Fruit fly (Drosophila melanogaster) whole organism, embryonic: ENCODE results near the gene Ptp10D.

Experiments
- Asciz ChIP-seq: fragments of 200-800 bp; sonication (Bioruptor generic); optimal IDR thresholded peaks from 2 replicates; lab custom pipeline; 2017; ENCODE audit warnings: missing biosample characterization, mild to moderate bottlenecking, missing genetic modification characterization, missing genetic modification reagents
- Bdp1 ChIP-seq: fragments of 200-800 bp; sonication (Bioruptor generic); optimal IDR thresholded peaks from 3 replicates; lab custom pipeline; 2016; ENCODE audit warnings: missing biosample characterization, missing genetic modification characterization
- CG10274 ChIP-seq: fragments of 200-800 bp; sonication (Bioruptor generic); optimal IDR thresholded peaks from 3 replicates; lab custom pipeline; 2017; ENCODE audit warnings: missing biosample characterization, mild to moderate bottlenecking, missing genetic modification characterization
- CG10431 ChIP-seq: fragments of 200-800 bp; sonication (Bioruptor generic); optimal IDR thresholded peaks from 3 replicates; lab custom pipeline; 2018; ENCODE audit warnings: missing biosample characterization, mild to moderate bottlenecking, missing genetic modification characterization
- CG11696 ChIP-seq: fragments of 200-800 bp; sonication (Bioruptor generic); IDR thresholded peaks from 2 replicates; pipeline ENCODE4 v1.3.6; 2022; ENCODE audit warnings: missing biosample characterization, missing genetic modification characterization
- CG12071 ChIP-seq: fragments of 200-800 bp; sonication (Bioruptor generic); optimal IDR thresholded peaks from 3 replicates; lab custom pipeline; 2018; ENCODE audit warnings: missing biosample characterization, mild to moderate bottlenecking, missing genetic modification characterization
- CG12155 ChIP-seq: fragments of 200-800 bp; sonication (Bioruptor generic); optimal IDR thresholded peaks from 3 replicates; lab custom pipeline; 2016; ENCODE audit warnings: missing biosample characterization, missing genetic modification characterization
- CG13296 ChIP-seq: fragments of 200-800 bp; sonication (Bioruptor generic); optimal IDR thresholded peaks from 3 replicates; lab custom pipeline; 2018; ENCODE audit warnings: missing biosample characterization, mild to moderate bottlenecking, missing genetic modification characterization
- CG13624 ChIP-seq: fragments of 200-800 bp; sonication (Bioruptor generic); optimal IDR thresholded peaks from 2 replicates; lab custom pipeline; 2016; ENCODE audit warnings: missing biosample characterization, missing genetic modification characterization
- CG14710 ChIP-seq: fragments of 200-800 bp; sonication (Bioruptor generic); optimal IDR thresholded peaks from 3 replicates; lab custom pipeline; 2019; ENCODE audit warnings: missing biosample characterization, mild to moderate bottlenecking, missing genetic modification characterization, moderate library complexity
- CG18476 ChIP-seq: fragments of 200-800 bp; sonication (Bioruptor generic); optimal IDR thresholded peaks from 2 replicates; lab custom pipeline; 2016; ENCODE audit warnings: missing biosample characterization, mild to moderate bottlenecking, missing genetic modification characterization
- CG31388 ChIP-seq: fragments of 200-800 bp; sonication (Bioruptor generic); optimal IDR thresholded peaks from 2 replicates; lab custom pipeline; 2016; ENCODE audit warnings: missing biosample characterization, missing genetic modification characterization
- CG32532 ChIP-seq: fragments of 200-800 bp; sonication (Bioruptor generic); IDR thresholded peaks from 2 replicates; pipeline ENCODE4 v1.3.6; 2022; ENCODE audit warnings: missing biosample characterization, missing genetic modification characterization
- CG32772 ChIP-seq: fragments of 200-800 bp; sonication (Bioruptor generic); IDR thresholded peaks from 2 replicates; pipeline ENCODE4 v1.3.6; 2022; ENCODE audit warnings: missing biosample characterization, missing genetic modification characterization
- CG3838 ChIP-seq: fragments of 200-800 bp; sonication (Bioruptor generic); optimal IDR thresholded peaks from 3 replicates; lab custom pipeline; 2016; ENCODE audit warnings: missing biosample characterization, missing genetic modification characterization
- CG4360 ChIP-seq: fragments of 200-800 bp; sonication (Bioruptor generic); IDR thresholded peaks from 2 replicates; pipeline ENCODE4 v1.3.6; 2022; ENCODE audit warnings: missing biosample characterization, missing genetic modification characterization
- CG6654 ChIP-seq: fragments of 200-800 bp; sonication (Bioruptor generic); optimal IDR thresholded peaks from 2 replicates; lab custom pipeline; 2017; ENCODE audit warnings: missing biosample characterization, mild to moderate bottlenecking, missing genetic modification characterization
- CG8359 ChIP-seq: fragments of 200-800 bp; sonication (Bioruptor generic); optimal IDR thresholded peaks from 2 replicates; lab custom pipeline; 2017; ENCODE audit warnings: missing biosample characterization, mild to moderate bottlenecking, missing genetic modification characterization, borderline replicate concordance
- E2f2 ChIP-seq: fragments of 200-800 bp; sonication (Bioruptor generic); IDR thresholded peaks from 2 replicates; pipeline ENCODE4 v1.3.6; 2022; ENCODE audit warnings: missing biosample characterization, missing genetic modification characterization
- GATAe ChIP-seq: fragments of 200-800 bp; sonication (Bioruptor generic); conservative IDR thresholded peaks from 2 replicates; pipeline ENCODE4 v1.3.6; 2022; ENCODE audit warnings: missing biosample characterization, missing genetic modification characterization
- HLH3B ChIP-seq: fragments of 200-800 bp; sonication (Bioruptor generic); IDR thresholded peaks from 2 replicates; pipeline ENCODE4 v1.3.6; 2022; ENCODE audit warnings: missing biosample characterization, missing genetic modification characterization
- Hand ChIP-seq: fragments of 200-800 bp; sonication (Bioruptor generic); optimal IDR thresholded peaks from 2 replicates; lab custom pipeline; 2017; ENCODE audit warnings: mild to moderate bottlenecking, missing biosample characterization, missing genetic modification reagents, missing genetic modification characterization
- Hr78 ChIP-seq, 2 experiments: fragments of 200-800 bp in 1 of 2; fragments of >200 bp in 1 of 2; sonication (Bioruptor generic) in 1 of 2; optimal IDR thresholded peaks; 2 replicates each; lab custom pipeline; 2017 to 2019; ENCODE audit warnings: missing biosample characterization in 2 of 2, missing genetic modification characterization in 2 of 2, mild to moderate bottlenecking in 1 of 2, moderate library complexity in 1 of 2
- NK7.1 ChIP-seq: fragments of 200-800 bp; sonication (Bioruptor generic); optimal IDR thresholded peaks from 3 replicates; lab custom pipeline; 2016; ENCODE audit warnings: missing biosample characterization, missing genetic modification characterization
- Neu2 ChIP-seq: fragments of 200-800 bp; sonication (Bioruptor generic); optimal IDR thresholded peaks from 3 replicates; lab custom pipeline; 2016; ENCODE audit warnings: missing biosample characterization, missing genetic modification characterization, borderline replicate concordance
- Nf-YA ChIP-seq: fragments of 200-800 bp; sonication (Bioruptor generic); IDR thresholded peaks from 2 replicates; pipeline ENCODE4 v1.3.6; 2022; ENCODE audit warnings: missing biosample characterization, missing genetic modification characterization
- Vsx1 ChIP-seq: fragments of 200-800 bp; sonication (Bioruptor generic); optimal IDR thresholded peaks from 2 replicates; lab custom pipeline; 2017; ENCODE audit warnings: missing biosample characterization, mild to moderate bottlenecking, missing genetic modification characterization, missing genetic modification reagents
- Xbp1 ChIP-seq: fragments of 200-800 bp; sonication (Bioruptor generic); optimal IDR thresholded peaks from 3 replicates; lab custom pipeline; 2016; ENCODE audit warnings: missing biosample characterization, mild to moderate bottlenecking, missing genetic modification characterization
- ap ChIP-seq: fragments of 200-800 bp; sonication (Bioruptor generic); IDR thresholded peaks from 2 replicates; pipeline ENCODE4 v1.3.6; 2022; ENCODE audit warnings: missing biosample characterization, missing genetic modification characterization
- cas ChIP-seq: fragments of 200-800 bp; sonication (Bioruptor generic); IDR thresholded peaks from 2 replicates; pipeline ENCODE4 v1.3.6; 2022; ENCODE audit warnings: missing biosample characterization, missing genetic modification characterization
- caup ChIP-seq: fragments of 200-800 bp; sonication (Bioruptor generic); optimal IDR thresholded peaks from 3 replicates; lab custom pipeline; 2017; ENCODE audit warnings: missing biosample characterization, mild to moderate bottlenecking, missing genetic modification characterization, moderate library complexity; ENCODE audit not compliant: severe bottlenecking
- chn ChIP-seq: fragments of 200-800 bp; sonication (Bioruptor generic); optimal IDR thresholded peaks from 2 replicates; lab custom pipeline; 2016; ENCODE audit warnings: missing biosample characterization, missing genetic modification characterization
- corto ChIP-seq: fragments of 200-800 bp; sonication (Bioruptor generic); optimal IDR thresholded peaks from 2 replicates; lab custom pipeline; 2016; ENCODE audit warnings: missing biosample characterization, mild to moderate bottlenecking, missing genetic modification characterization, moderate library complexity
- danr ChIP-seq: fragments of 200-800 bp; sonication (Bioruptor generic); IDR thresholded peaks from 2 replicates; pipeline ENCODE4 v1.3.6; 2022; ENCODE audit warnings: missing biosample characterization, missing genetic modification characterization
- dimm ChIP-seq: fragments of 200-800 bp; sonication (Bioruptor generic); IDR thresholded peaks from 2 replicates; pipeline ENCODE4 v1.3.6; 2022; ENCODE audit warnings: missing biosample characterization, missing genetic modification characterization
- fd3F ChIP-seq: fragments of 200-800 bp; sonication (Bioruptor generic); optimal IDR thresholded peaks from 2 replicates; lab custom pipeline; 2018; ENCODE audit warnings: missing biosample characterization, mild to moderate bottlenecking, missing genetic modification characterization, moderate library complexity
- gsb ChIP-seq: fragments of 200-800 bp; sonication (Bioruptor generic); IDR thresholded peaks from 2 replicates; pipeline ENCODE4 v1.3.6; 2022; ENCODE audit warnings: missing biosample characterization, missing genetic modification characterization
- gt ChIP-seq: fragments of 200-800 bp; sonication (Bioruptor generic); IDR thresholded peaks from 2 replicates; pipeline ENCODE4 v1.3.6; 2022; ENCODE audit warnings: missing biosample characterization, missing genetic modification characterization
- lilli ChIP-seq: fragments of 200-800 bp; sonication (Bioruptor generic); optimal IDR thresholded peaks from 3 replicates; lab custom pipeline; 2016; ENCODE audit warnings: missing biosample characterization, missing genetic modification characterization
- lmd ChIP-seq: fragments of 200-800 bp; sonication (Bioruptor generic); IDR thresholded peaks from 2 replicates; pipeline ENCODE4 v1.3.6; 2022; ENCODE audit warnings: missing biosample characterization, missing genetic modification characterization
- odd ChIP-seq: fragments of 200-800 bp; sonication (Bioruptor generic); optimal IDR thresholded peaks from 2 replicates; lab custom pipeline; 2017; ENCODE audit warnings: missing biosample characterization, mild to moderate bottlenecking, missing genetic modification characterization
- ro ChIP-seq: fragments of 200-800 bp; sonication (Bioruptor generic); IDR thresholded peaks from 2 replicates; pipeline ENCODE4 v1.3.6; 2022; ENCODE audit warnings: missing biosample characterization, missing genetic modification characterization
- row ChIP-seq: fragments of 200-800 bp; sonication (Bioruptor generic); IDR thresholded peaks from 3 replicates; pipeline ENCODE4 v1.3.6; 2022; ENCODE audit warnings: missing biosample characterization, missing genetic modification characterization
- sima ChIP-seq: fragments of 200-800 bp; sonication (Bioruptor generic); optimal IDR thresholded peaks from 2 replicates; lab custom pipeline; 2016; ENCODE audit warnings: missing biosample characterization, missing genetic modification characterization
- slou ChIP-seq: fragments of 200-800 bp; sonication (Bioruptor generic); optimal IDR thresholded peaks from 3 replicates; lab custom pipeline; 2016; ENCODE audit warnings: missing biosample characterization, missing genetic modification characterization
- slp2 ChIP-seq: fragments of 200-800 bp; sonication (Bioruptor generic); optimal IDR thresholded peaks from 2 replicates; lab custom pipeline; 2016; ENCODE audit warnings: missing biosample characterization, missing genetic modification characterization
- stwl ChIP-seq: fragments of 200-800 bp; sonication (Bioruptor generic); optimal IDR thresholded peaks from 3 replicates; lab custom pipeline; 2018; ENCODE audit warnings: missing biosample characterization, mild to moderate bottlenecking, missing genetic modification characterization, moderate library complexity
- tin ChIP-seq: fragments of 200-800 bp; sonication (Bioruptor generic); optimal IDR thresholded peaks from 3 replicates; lab custom pipeline; 2016; ENCODE audit warnings: missing biosample characterization, missing genetic modification characterization
- tio ChIP-seq: fragments of 200-800 bp; sonication (Bioruptor generic); optimal IDR thresholded peaks from 2 replicates; lab custom pipeline; 2017; ENCODE audit warnings: missing biosample characterization, missing genetic modification characterization, inconsistent platforms
- tx ChIP-seq: fragments of 200-800 bp; sonication (Bioruptor generic); optimal IDR thresholded peaks from 2 replicates; lab custom pipeline; 2016; ENCODE audit warnings: missing biosample characterization, missing genetic modification characterization

Ptp10D gene

DNA sequence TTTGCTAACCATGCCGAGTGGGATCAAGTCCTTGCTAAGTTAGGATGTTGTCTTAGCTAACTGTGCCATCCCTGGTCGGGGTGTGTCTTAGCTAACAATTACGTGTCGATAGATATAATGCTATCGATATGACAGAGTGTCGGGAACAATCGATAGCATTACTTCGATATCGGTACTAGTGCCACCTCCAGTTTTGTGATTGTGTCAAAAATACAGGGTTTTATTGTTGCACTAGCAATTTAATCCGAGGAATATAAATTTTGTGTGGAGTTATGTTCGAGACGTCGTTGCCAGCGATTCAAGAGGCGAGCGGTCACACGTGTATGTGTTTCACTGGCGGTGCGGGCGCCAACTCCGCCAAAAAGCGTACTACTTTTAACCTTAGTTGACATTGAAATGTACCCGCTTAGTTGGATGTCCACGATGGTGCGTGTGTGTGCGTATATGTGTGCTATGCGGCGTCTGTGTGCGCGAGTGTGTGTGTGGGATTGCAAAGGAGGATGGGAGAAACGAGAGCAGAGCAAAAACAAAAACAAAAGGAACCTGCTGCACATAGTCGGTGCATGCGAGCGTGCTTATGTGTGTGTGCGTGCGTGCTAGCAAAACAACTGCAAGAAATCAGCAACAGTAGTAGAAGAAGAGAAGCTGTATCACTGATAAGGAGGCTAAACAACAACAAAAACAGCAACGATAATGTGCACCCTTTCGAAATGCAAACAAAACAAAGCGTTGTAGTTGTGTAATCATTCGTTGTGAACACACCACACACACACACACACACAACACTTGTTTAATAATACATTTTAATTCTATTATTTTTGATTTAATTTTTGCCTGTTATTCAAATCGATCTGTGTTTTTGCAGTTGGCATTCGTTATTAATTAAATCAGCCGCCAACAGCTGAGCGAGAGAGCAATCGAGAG lies 73.4 kb downstream of the Ptp10D start, which contains the start of gene PhKgamma (continued):
- TF ChIP-seq CG31388 (GFP tag; lab: Kevin White, UChicago): no peak
- peak; percentile 70 for TF ChIP-seq stwl (tag; lab: Kevin White, UChicago)
- peak; percentile 61 for TF ChIP-seq CG4360 (GFP tag; lab: Robert Waterston, UW)
- TF ChIP-seq CG18476: no peak
- TF ChIP-seq tio (GFP tag; lab: Kevin White, UChicago): no peak
- no peak for TF ChIP-seq ro
- no peak for TF ChIP-seq fd3F (GFP tag; lab: Kevin White, UChicago)
- no peak for TF ChIP-seq CG8359 (GFP tag; lab: Kevin White, UChicago)
- TF ChIP-seq CG12155: peak; percentile 37
- TF ChIP-seq CG6654 (GFP tag; lab: Kevin White, UChicago): no peak
- TF ChIP-seq sima: no peak
- no peak for TF ChIP-seq NK7.1
- no peak for TF ChIP-seq HLH3B (GFP tag; lab: Robert Waterston, UW)
- no peak for TF ChIP-seq lilli (GFP tag; lab: Kevin White, UChicago)
- peak; percentile 33 for TF ChIP-seq Hand (GFP tag; lab: Kevin White, UChicago)
- TF ChIP-seq CG11696 (GFP tag; lab: Robert Waterston, UW): no peak
- TF ChIP-seq gsb (GFP tag; lab: Robert Waterston, UW): no peak
- no peak for TF ChIP-seq CG12071 (GFP tag; lab: Kevin White, UChicago)
- no peak for TF ChIP-seq lmd
- no peak for TF ChIP-seq GATAe (GFP tag; lab: Robert Waterston, UW)
- TF ChIP-seq Hr78 (GFP tag; optimal IDR thresholded peaks at IDR 0.05; lab: Kevin White, UChicago): peak in 1 of 2 experiments; percentile 12
- no peak for TF ChIP-seq CG32772
- no peak for TF ChIP-seq Vsx1 (GFP tag; lab: Kevin White, UChicago)
- no peak for TF ChIP-seq chn
- TF ChIP-seq gt (GFP tag; lab: Robert Waterston, UW): no peak
- no peak for TF ChIP-seq CG13296 (GFP tag; lab: Kevin White, UChicago)
- no peak for TF ChIP-seq cas (GFP tag; lab: Robert Waterston, UW)
- peak; percentile 15 for TF ChIP-seq slou (GFP tag; lab: Kevin White, UChicago)
- no peak for TF ChIP-seq tx (GFP tag; lab: Kevin White, UChicago)
- TF ChIP-seq Nf-YA (GFP tag; lab: Robert Waterston, UW): no peak
- peak; percentile 41; the same call in 1 of the 2 replicates for TF ChIP-seq CG32532 (GFP tag; lab: Robert Waterston, UW)
- TF ChIP-seq CG14710 (tag; lab: Kevin White, UChicago): peak; percentile 74
- TF ChIP-seq Bdp1 (GFP tag; lab: Kevin White, UChicago): no peak
- TF ChIP-seq corto (GFP tag; lab: Kevin White, UChicago): no peak
- TF ChIP-seq CG10431 (GFP tag; lab: Kevin White, UChicago): no peak
- no peak for TF ChIP-seq CG3838 (GFP tag; lab: Kevin White, UChicago)
- TF ChIP-seq ap (GFP tag; lab: Robert Waterston, UW): no peak
- no peak for TF ChIP-seq slp2
- no peak for TF ChIP-seq odd (GFP tag; lab: Kevin White, UChicago)
- TF ChIP-seq CG10274 (GFP tag; lab: Kevin White, UChicago): no peak
- TF ChIP-seq Asciz (GFP tag; lab: Kevin White, UChicago): no peak
- TF ChIP-seq Neu2 (GFP tag; lab: Kevin White, UChicago): no peak
- TF ChIP-seq Xbp1 (GFP tag; lab: Kevin White, UChicago): peak; percentile 99
- TF ChIP-seq row (GFP tag; lab: Robert Waterston, UW): peak; percentile 38; the same call in 1 of the 3 replicates
- no peak for TF ChIP-seq dimm
- no peak for TF ChIP-seq tin (GFP tag; lab: Kevin White, UChicago)
- peak; percentile 27 for TF ChIP-seq caup (GFP tag; lab: Kevin White, UChicago)
- no peak for TF ChIP-seq danr
- peak; percentile 70 for TF ChIP-seq CG13624 (GFP tag; lab: Kevin White, UChicago)
- peak; percentile 59 for TF ChIP-seq E2f2 (GFP tag; lab: Robert Waterston, UW)
